Worm (Caenorhabditis elegans) whole organism, mixed stage, embryonic: Measurements from ENCODE around the gene srj-23.

Experiments
- M03D4.4 ChIP-seq: sonication (generic microtip); optimal IDR thresholded peaks from 2 replicates; lab custom pipeline; 2017; ENCODE audit warnings: mild to moderate bottlenecking, missing genetic modification characterization, missing compliant biosample characterization
- bed-3 ChIP-seq: fragments of 200-800 bp; sonication (Bioruptor generic); optimal IDR thresholded peaks from 3 replicates; lab custom pipeline; 2018; ENCODE audit warnings: mild to moderate bottlenecking, missing genetic modification characterization, moderate library complexity, missing compliant biosample characterization
- blmp-1 ChIP-seq: fragments of 150-350 bp; optimal IDR thresholded peaks from 2 replicates; lab custom pipeline; 2014; ENCODE audit warnings: missing biosample characterization, missing genetic modification characterization
- ceh-39 ChIP-seq: fragments of 150-350 bp; optimal IDR thresholded peaks from 2 replicates; lab custom pipeline; 2014; ENCODE audit warnings: missing biosample characterization, missing genetic modification characterization
- ceh-43 ChIP-seq: fragments of 200-800 bp; sonication (Bioruptor generic); optimal IDR thresholded peaks from 2 replicates; lab custom pipeline; 2018; ENCODE audit warnings: mild to moderate bottlenecking, missing genetic modification characterization, moderate library complexity, missing compliant biosample characterization
- ceh-83 ChIP-seq: fragments of 200-800 bp; sonication (Bioruptor generic); optimal IDR thresholded peaks from 2 replicates; lab custom pipeline; 2018; ENCODE audit warnings: mild to moderate bottlenecking, missing genetic modification characterization, missing compliant biosample characterization
- ces-1 ChIP-seq: fragments of 150-350 bp; optimal IDR thresholded peaks from 2 replicates; lab custom pipeline; 2014; ENCODE audit warnings: missing biosample characterization, missing genetic modification reagents, missing genetic modification characterization
- cnd-1 ChIP-seq: fragments of 200-800 bp; sonication (Bioruptor generic); optimal IDR thresholded peaks from 2 replicates; lab custom pipeline; 2018; ENCODE audit warnings: mild to moderate bottlenecking, missing genetic modification characterization, missing compliant biosample characterization
- drap-1 ChIP-seq: fragments of 200-800 bp; sonication (Bioruptor generic); optimal IDR thresholded peaks from 3 replicates; lab custom pipeline; 2018; ENCODE audit warnings: mild to moderate bottlenecking, missing genetic modification characterization, missing compliant biosample characterization
- elt-3 ChIP-seq: fragments of 150-350 bp; optimal IDR thresholded peaks from 2 replicates; lab custom pipeline; 2014; ENCODE audit warnings: missing biosample characterization, missing genetic modification characterization
- flh-1 ChIP-seq: fragments of 200-800 bp; sonication (Bioruptor generic); optimal IDR thresholded peaks from 2 replicates; lab custom pipeline; 2018; ENCODE audit warnings: mild to moderate bottlenecking, missing genetic modification characterization, moderate library complexity, missing compliant biosample characterization
- ham-2 ChIP-seq: fragments of 200-800 bp; sonication (Bioruptor generic); optimal IDR thresholded peaks from 2 replicates; lab custom pipeline; 2018; ENCODE audit warnings: mild to moderate bottlenecking, missing genetic modification characterization, missing compliant biosample characterization
- hlh-1 ChIP-seq: fragments of 150-350 bp; optimal IDR thresholded peaks from 2 replicates; lab custom pipeline; 2014; ENCODE audit warnings: missing biosample characterization, missing genetic modification reagents, missing genetic modification characterization
- lin-13 ChIP-seq: fragments of 150-350 bp; optimal IDR thresholded peaks from 2 replicates; lab custom pipeline; 2014; ENCODE audit warnings: missing biosample characterization, missing genetic modification characterization
- lsy-2 ChIP-seq: fragments of 150-350 bp; optimal IDR thresholded peaks from 2 replicates; lab custom pipeline; 2014; ENCODE audit warnings: missing biosample characterization, missing genetic modification characterization
- mab-5 ChIP-seq: fragments of 150-350 bp; optimal IDR thresholded peaks from 2 replicates; lab custom pipeline; 2014; ENCODE audit warnings: missing biosample characterization, missing genetic modification characterization
- mep-1 ChIP-seq: fragments of 150-350 bp; optimal IDR thresholded peaks from 2 replicates; lab custom pipeline; 2017; ENCODE audit warnings: missing biosample characterization, missing genetic modification reagents, missing genetic modification characterization, inconsistent platforms
- nhr-12 ChIP-seq: fragments of 150-350 bp; optimal IDR thresholded peaks from 2 replicates; lab custom pipeline; 2014; ENCODE audit warnings: missing biosample characterization, missing genetic modification characterization
- nhr-2 ChIP-seq: fragments of 150-350 bp; optimal IDR thresholded peaks from 2 replicates; lab custom pipeline; 2014; ENCODE audit warnings: missing biosample characterization, missing genetic modification characterization
- nhr-237 ChIP-seq: fragments of 150-350 bp; optimal IDR thresholded peaks from 2 replicates; lab custom pipeline; 2014; ENCODE audit warnings: missing biosample characterization, missing genetic modification characterization
- nhr-28 ChIP-seq: fragments of 150-350 bp; optimal IDR thresholded peaks from 2 replicates; lab custom pipeline; 2014; ENCODE audit warnings: missing biosample characterization, missing genetic modification characterization
- nhr-76 ChIP-seq: sonication (generic microtip); optimal IDR thresholded peaks from 2 replicates; lab custom pipeline; 2017; ENCODE audit warnings: missing biosample characterization, missing genetic modification characterization
- pha-4 ChIP-seq: fragments of 150-350 bp; optimal IDR thresholded peaks from 2 replicates; lab custom pipeline; 2018; ENCODE audit warnings: missing biosample characterization, missing genetic modification reagents, missing genetic modification characterization
- sem-2 ChIP-seq: fragments of 200-800 bp; sonication (Bioruptor generic); optimal IDR thresholded peaks from 2 replicates; lab custom pipeline; 2018; ENCODE audit warnings: mild to moderate bottlenecking, missing genetic modification characterization, missing compliant biosample characterization
- snpc-4 ChIP-seq: fragments of 150-350 bp; optimal IDR thresholded peaks from 2 replicates; lab custom pipeline; 2014; ENCODE audit warnings: missing biosample characterization, missing genetic modification characterization
- sptf-1 ChIP-seq: sonication (generic microtip); optimal IDR thresholded peaks from 2 replicates; lab custom pipeline; 2017; ENCODE audit warnings: mild to moderate bottlenecking, missing genetic modification characterization, moderate library complexity, missing compliant biosample characterization
- tbx-8 ChIP-seq: fragments of 200-800 bp; sonication (Bioruptor generic); optimal IDR thresholded peaks from 2 replicates; lab custom pipeline; 2018; ENCODE audit warnings: mild to moderate bottlenecking, missing genetic modification characterization, moderate library complexity, missing compliant biosample characterization
- unc-120 ChIP-seq: sonication (generic microtip); optimal IDR thresholded peaks from 2 replicates; lab custom pipeline; 2017; ENCODE audit warnings: missing genetic modification characterization, missing compliant biosample characterization; ENCODE audit not compliant: poor library complexity, severe bottlenecking
- unc-39 ChIP-seq: fragments of 150-350 bp; optimal IDR thresholded peaks from 2 replicates; lab custom pipeline; 2014; ENCODE audit warnings: missing biosample characterization, missing genetic modification characterization
- unc-62 ChIP-seq: fragments of 150-350 bp; optimal IDR thresholded peaks from 2 replicates; lab custom pipeline; 2014; ENCODE audit warnings: missing biosample characterization, missing genetic modification reagents, missing genetic modification characterization
- zip-8 ChIP-seq: fragments of 150-350 bp; optimal IDR thresholded peaks from 2 replicates; lab custom pipeline; 2014; ENCODE audit warnings: missing biosample characterization, missing genetic modification characterization
- ztf-11 ChIP-seq: fragments of 150-350 bp; optimal IDR thresholded peaks from 2 replicates; lab custom pipeline; 2014; ENCODE audit warnings: missing biosample characterization, missing genetic modification characterization

Gene srj-23

ce11 chrV:1416154-1416553 lies 35.3 kb upstream of the srj-23 start:
- TF ChIP-seq tbx-8 (no peak), blmp-1 (no peak), ham-2 (GFP tag; lab: Kevin White, UChicago) (no peak), sptf-1 (tag; lab: Kevin White, UChicago) (no peak), snpc-4 (tag; lab: Kevin White, UChicago) (no peak)
- TF ChIP-seq, all 35 proteins: peak for 0

- no peak for TF ChIP-seq sem-2 (GFP tag; lab: Kevin White, UChicago)
- no peak for TF ChIP-seq tbx-8
- TF ChIP-seq ces-1, result peak; percentile 55
- no peak for TF ChIP-seq blmp-1
- TF ChIP-seq ceh-43 (GFP tag; lab: Kevin White, UChicago), result no peak
- TF ChIP-seq, all 35 proteins: peak for 1
Observed at ce11 chrV:1422269-1422668, 29.2 kb upstream of the srj-23 start.

- TF ChIP-seq nhr-237 (tag; lab: Kevin White, UChicago) (no peak), ham-2 (GFP tag; lab: Kevin White, UChicago) (peak; percentile 9), unc-39 (tag; lab: Kevin White, UChicago) (no peak), sptf-1 (tag; lab: Kevin White, UChicago) (peak; percentile 44), lsy-2 (no peak)
Observed at ce11 chrV:1423338-1423737, 28.1 kb upstream of the srj-23 start.

- TF ChIP-seq lsy-2 (no peak), zip-8 (no peak), bed-3 (GFP tag; lab: Kevin White, UChicago) (no peak), unc-120 (no peak), nhr-28 (tag; lab: Kevin White, UChicago) (no peak), ces-1 (no peak), pha-4 (tag; lab: Kevin White, UChicago) (peak; percentile 9), M03D4.4 (no peak)
- TF ChIP-seq, all 35 proteins: peak for 1
Observed at ce11 chrV:1425595-1425994, 25.8 kb upstream of the srj-23 start, which contains the start of gene R12A1.3. TSS of gene R12A1.3 (minus strand) at chrV:1425794.

ce11 chrV:1431702-1432187 lies 19.7 kb upstream of the srj-23 start, which contains the start of gene ges-1:
TSS of gene ges-1 (minus strand) at chrV:1432137.
- TF ChIP-seq unc-62 (GFP tag; lab: Kevin White, UChicago) (no peak), sem-2 (GFP tag; lab: Kevin White, UChicago) (no peak), elt-3 (tag; lab: Kevin White, UChicago) (no peak), unc-39 (tag; lab: Kevin White, UChicago) (no peak), flh-1 (GFP tag; lab: Kevin White, UChicago) (no peak), mep-1 (tag; lab: Kevin White, UChicago) (no peak), M03D4.4 (no peak), tbx-8 (no peak), mab-5 (tag; lab: Kevin White, UChicago) (no peak), ceh-43 (GFP tag; lab: Kevin White, UChicago) (no peak), cnd-1 (tag; lab: Kevin White, UChicago) (no peak), nhr-2 (tag; lab: Kevin White, UChicago) (no peak), ztf-11 (tag; lab: Kevin White, UChicago) (no peak), nhr-76 (tag; lab: Kevin White, UChicago) (no peak)

ce11 chrV:1432500-1433418 lies 18.7 kb upstream of the srj-23 start:
- TF ChIP-seq nhr-12 (tag; lab: Kevin White, UChicago) (no peak), sptf-1 (tag; lab: Kevin White, UChicago) (no peak), snpc-4 (tag; lab: Kevin White, UChicago) (no peak), nhr-237 (tag; lab: Kevin White, UChicago) (no peak), unc-62 (GFP tag; lab: Kevin White, UChicago) (no peak), nhr-28 (tag; lab: Kevin White, UChicago) (no peak), mep-1 (tag; lab: Kevin White, UChicago) (no peak), ceh-39 (no peak), cnd-1 (tag; lab: Kevin White, UChicago) (no peak), lsy-2 (no peak), hlh-1 (tag; lab: Kevin White, UChicago) (no peak), ceh-83 (no peak), mab-5 (tag; lab: Kevin White, UChicago) (no peak), elt-3 (tag; lab: Kevin White, UChicago) (no peak), nhr-76 (tag; lab: Kevin White, UChicago) (no peak), lin-13 (no peak), M03D4.4 (no peak), drap-1 (GFP tag; lab: Kevin White, UChicago) (no peak)
